Worm (Caenorhabditis elegans): ENCODE data around the gene R155.5.

Gene R155.5

DNA sequence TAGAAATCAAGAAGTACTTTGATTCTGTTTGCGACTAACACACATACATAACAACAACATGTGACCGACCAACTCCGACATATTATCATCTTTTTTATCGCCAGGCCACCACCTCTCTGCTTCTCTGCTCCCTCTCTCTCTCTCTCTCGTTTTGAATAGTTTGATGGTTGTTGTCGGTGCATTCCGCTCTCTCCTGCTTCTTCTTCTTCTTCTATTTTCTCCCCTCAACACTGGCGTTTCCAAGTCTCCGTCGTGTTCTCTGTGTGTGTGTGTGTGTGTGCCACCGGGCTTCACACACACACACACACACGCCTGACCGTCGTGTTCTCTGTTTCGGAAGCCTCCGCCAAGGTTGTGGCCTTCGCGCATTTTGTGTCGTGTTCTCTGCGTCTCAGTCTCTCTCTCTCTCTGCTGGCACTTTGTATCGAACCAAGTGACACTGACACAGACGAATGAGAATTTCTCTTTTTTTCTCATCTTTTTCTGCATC is 45.2 kb downstream of the R155.5 start (continued):
- TF ChIP-seq sox-4 (tag; optimal IDR thresholded peaks at IDR 0.05) = peak; percentile 94
- TF ChIP-seq jun-1 (tag; optimal IDR thresholded peaks at IDR 0.05) = peak; percentile 97
- peak; percentile 81 for TF ChIP-seq unc-62 (GFP tag; optimal IDR thresholded peaks at IDR 0.05)
- TF ChIP-seq skn-1 (tag; optimal IDR thresholded peaks at IDR 0.05) = peak; percentile 86
- peak; percentile 98 for TF ChIP-seq dsc-1 (tag; optimal IDR thresholded peaks at IDR 0.05)
- no peak for TF ChIP-seq unc-30 (tag; optimal IDR thresholded peaks at IDR 0.05)
- peak; percentile 86 for TF ChIP-seq lin-13 (GFP tag; optimal IDR thresholded peaks at IDR 0.05)
- peak; percentile 22; the same call in 1 of the 2 replicates for TF ChIP-seq unc-98 (GFP tag; IDR thresholded peaks at IDR 0.05)
- peak; percentile 88 for TF ChIP-seq lir-3 (tag; optimal IDR thresholded peaks at IDR 0.05; ENCODE audit: poor library complexity)
- peak; percentile 66 for TF ChIP-seq ceh-8 (GFP tag; optimal IDR thresholded peaks at IDR 0.05)

DNA sequence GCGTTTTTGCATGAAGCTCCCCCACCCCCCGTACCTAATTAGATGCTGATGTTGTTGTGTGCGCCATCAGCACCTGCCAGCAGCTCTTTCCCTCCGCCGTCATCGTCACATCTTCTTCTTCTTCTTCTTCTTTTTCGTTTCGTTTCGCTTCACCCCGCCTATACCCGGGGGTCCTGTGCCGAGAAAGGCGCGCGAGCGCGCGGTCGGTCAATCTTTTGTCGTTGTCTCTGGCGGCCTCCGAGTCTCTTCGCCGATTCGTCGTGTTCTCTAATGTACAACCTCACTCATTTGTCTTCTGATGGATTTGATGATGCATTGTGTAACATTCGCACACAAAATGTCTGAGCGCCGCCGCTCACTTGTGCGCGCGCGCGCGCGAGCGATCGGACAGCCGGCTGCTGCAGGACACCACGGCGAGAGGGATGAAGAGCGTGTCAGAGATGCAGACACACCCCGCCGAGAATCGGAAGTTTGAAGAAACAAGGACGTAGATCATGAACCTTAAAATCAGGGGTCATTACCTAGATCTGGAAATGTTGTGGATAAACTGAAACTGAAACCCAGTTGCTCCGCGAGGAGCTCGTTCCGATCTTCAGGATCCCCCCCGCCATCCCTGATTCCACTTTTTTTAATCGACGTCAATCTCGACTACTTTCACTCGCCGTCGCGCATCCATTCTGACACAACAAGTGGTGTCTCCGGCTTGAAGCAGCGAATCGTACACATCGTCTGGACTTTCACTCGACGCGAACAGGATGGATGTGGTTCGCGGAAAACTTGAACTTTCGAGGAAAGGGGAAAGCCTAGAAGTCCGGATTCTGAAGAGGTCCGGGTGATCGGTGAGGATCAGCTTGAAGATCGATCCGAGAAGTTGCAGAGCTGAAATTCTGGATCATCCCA is 46.7 kb downstream of the R155.5 start:
- TF ChIP-seq dsc-1 (tag; optimal IDR thresholded peaks at IDR 0.05) (peak; percentile 96), ama-1 (optimal IDR thresholded peaks at IDR 0.05) (no peak), zip-4 (GFP tag; optimal IDR thresholded peaks at IDR 0.05) (peak; percentile 60), egl-27 (tag; optimal IDR thresholded peaks at IDR 0.05) (peak; percentile 94), mab-9 (GFP tag; IDR thresholded peaks at IDR 0.05) (peak; percentile 83), dpl-1 (GFP tag; optimal IDR thresholded peaks at IDR 0.05) (peak; percentile 59 to 65 (median 63)), nhr-19 (GFP tag; conservative IDR thresholded peaks at IDR 0.05) (peak; percentile 96), sup-37 (GFP tag; optimal IDR thresholded peaks at IDR 0.05) (peak; percentile 67), nhr-12 (tag; optimal IDR thresholded peaks at IDR 0.05) (no peak), tlp-1 (tag; optimal IDR thresholded peaks at IDR 0.05) (no peak), ztf-11 (tag; optimal IDR thresholded peaks at IDR 0.05) (peak in 1 of 2 experiments; percentile 74), zag-1 (tag; optimal IDR thresholded peaks at IDR 0.05) (peak; percentile 45), ceh-88 (GFP tag; IDR thresholded peaks at IDR 0.05) (peak; percentile 90), hlh-4 (tag; optimal IDR thresholded peaks at IDR 0.05) (no peak), ceh-63 (GFP tag; optimal IDR thresholded peaks at IDR 0.05) (no peak), ceh-90 (tag; optimal IDR thresholded peaks at IDR 0.05) (no peak), lir-3 (tag; optimal IDR thresholded peaks at IDR 0.05; ENCODE audit: poor library complexity) (peak; percentile 59), fkh-10 (GFP tag; optimal IDR thresholded peaks at IDR 0.05) (peak; percentile 92), irx-1 (tag; optimal IDR thresholded peaks at IDR 0.05) (peak; percentile 92), lsy-2 (tag; optimal IDR thresholded peaks at IDR 0.05) (peak; percentile 87 to 88), fkh-8 (tag; optimal IDR thresholded peaks at IDR 0.05) (peak; percentile 97), pag-3 (tag; optimal IDR thresholded peaks at IDR 0.05; ENCODE audit: borderline replicate concordance, insufficient read depth) (no peak), sptf-1 (tag; optimal IDR thresholded peaks at IDR 0.05) (no peak), skn-1 (tag; optimal IDR thresholded peaks at IDR 0.05) (peak; percentile 95), mdl-1 (tag; optimal IDR thresholded peaks at IDR 0.05) (peak; percentile 47 to 92), pax-3 (tag; optimal IDR thresholded peaks at IDR 0.05) (peak; percentile 90), nhr-77 (tag; optimal IDR thresholded peaks at IDR 0.05) (peak; percentile 89), C16A3.4 (tag; optimal IDR thresholded peaks at IDR 0.05) (peak; percentile 74), lin-14 (GFP tag; optimal IDR thresholded peaks at IDR 0.05) (peak; percentile 100), tbx-2 (tag; optimal IDR thresholded peaks at IDR 0.05) (peak; percentile 97), C04F5.9 (tag; optimal IDR thresholded peaks at IDR 0.05) (peak; percentile 51), nhr-71 (tag; optimal IDR thresholded peaks at IDR 0.05) (peak; percentile 99), mep-1 (tag; optimal IDR thresholded peaks at IDR 0.05) (peak; percentile 60), elt-2 (tag; optimal IDR thresholded peaks at IDR 0.05) (no peak), grh-1 (GFP tag; IDR thresholded peaks at IDR 0.05) (peak; percentile 92), snu-23 (GFP tag; optimal IDR thresholded peaks at IDR 0.05) (peak; percentile 93), hpl-2 (GFP tag; optimal IDR thresholded peaks at IDR 0.05) (no peak), lin-35 (GFP tag; optimal IDR thresholded peaks at IDR 0.05) (peak; percentile 49 to 82), mef-2 (tag; optimal IDR thresholded peaks at IDR 0.05) (peak; percentile 78), nhr-11 (tag; optimal IDR thresholded peaks at IDR 0.05) (peak; percentile 74), hlh-17 (GFP tag; optimal IDR thresholded peaks at IDR 0.05; ENCODE audit: borderline replicate concordance) (no peak)
